Worm (Caenorhabditis elegans) whole organism, young adult: ENCODE measurements around the gene srh-80.

ENCODE experiments used
- ccch-3 ChIP-seq: fragments of 200-800 bp; sonication (Bioruptor generic); optimal IDR thresholded peaks from 2 replicates; lab custom pipeline; 2018; ENCODE audit warnings: mild to moderate bottlenecking, missing genetic modification characterization, missing compliant biosample characterization
- cebp-2 ChIP-seq: fragments of 200-800 bp; sonication (Bioruptor generic); IDR thresholded peaks from 2 replicates; pipeline ENCODE4 v1.3.6; 2022; ENCODE audit warnings: missing genetic modification characterization, missing compliant biosample characterization
- ets-4 ChIP-seq: fragments of 200-800 bp; sonication (Bioruptor generic); optimal IDR thresholded peaks from 2 replicates; lab custom pipeline; 2018; ENCODE audit warnings: mild to moderate bottlenecking, missing genetic modification characterization, missing compliant biosample characterization
- lin-35 ChIP-seq, 3 experiments: fragments of 150-350 bp in 2 of 3; sonication (generic microtip) in 1 of 3; optimal IDR thresholded peaks; 2 replicates each; lab custom pipeline; 2014 to 2018; ENCODE audit warnings: missing biosample characterization in 3 of 3, missing genetic modification characterization in 3 of 3, missing genetic modification reagents in 3 of 3
- madf-10 ChIP-seq: sonication (generic microtip); optimal IDR thresholded peaks from 2 replicates; lab custom pipeline; 2016; ENCODE audit warnings: mild to moderate bottlenecking, missing genetic modification characterization, missing compliant biosample characterization
- nhr-120 ChIP-seq: fragments of 200-800 bp; sonication (Bioruptor generic); IDR thresholded peaks from 2 replicates; pipeline ENCODE4 v1.3.6; 2022; ENCODE audit warnings: missing genetic modification characterization, missing compliant biosample characterization

- TF ChIP-seq lin-35 (GFP tag; optimal IDR thresholded peaks at IDR 0.05; lab: Kevin White, UChicago), result no peak
- TF ChIP-seq cebp-2 (GFP tag; lab: Robert Waterston, UW), result no peak
- TF ChIP-seq madf-10 (tag; lab: Kevin White, UChicago), result no peak
- no peak for TF ChIP-seq nhr-120 (GFP tag; lab: Robert Waterston, UW)
- no peak for TF ChIP-seq ets-4 (GFP tag; lab: Kevin White, UChicago)
- no peak for TF ChIP-seq ccch-3 (GFP tag; lab: Kevin White, UChicago)
Measured at ce11 chrV:206814-207213, 12.9 kb upstream of the srh-80 start.
